Worm (Caenorhabditis elegans) whole organism, mixed stage, embryonic: ENCODE measurements around the gene str-264.

Experiments
- M03D4.4 ChIP-seq: sonication (generic microtip); optimal IDR thresholded peaks from 2 replicates; lab custom pipeline; 2017; ENCODE audit warnings: mild to moderate bottlenecking, missing genetic modification characterization, missing compliant biosample characterization
- bed-3 ChIP-seq: fragments of 200-800 bp; sonication (Bioruptor generic); optimal IDR thresholded peaks from 3 replicates; lab custom pipeline; 2018; ENCODE audit warnings: mild to moderate bottlenecking, missing genetic modification characterization, moderate library complexity, missing compliant biosample characterization
- blmp-1 ChIP-seq: fragments of 150-350 bp; optimal IDR thresholded peaks from 2 replicates; lab custom pipeline; 2014; ENCODE audit warnings: missing biosample characterization, missing genetic modification characterization
- ceh-83 ChIP-seq: fragments of 200-800 bp; sonication (Bioruptor generic); optimal IDR thresholded peaks from 2 replicates; lab custom pipeline; 2018; ENCODE audit warnings: mild to moderate bottlenecking, missing genetic modification characterization, missing compliant biosample characterization
- ces-1 ChIP-seq: fragments of 150-350 bp; optimal IDR thresholded peaks from 2 replicates; lab custom pipeline; 2014; ENCODE audit warnings: missing biosample characterization, missing genetic modification reagents, missing genetic modification characterization
- drap-1 ChIP-seq: fragments of 200-800 bp; sonication (Bioruptor generic); optimal IDR thresholded peaks from 3 replicates; lab custom pipeline; 2018; ENCODE audit warnings: mild to moderate bottlenecking, missing genetic modification characterization, missing compliant biosample characterization
- elt-1 ChIP-seq: sonication (generic microtip); optimal IDR thresholded peaks from 2 replicates; lab custom pipeline; 2017; ENCODE audit warnings: missing genetic modification characterization, mild to moderate bottlenecking, missing compliant biosample characterization, antibody characterized with exemption, moderate library complexity, borderline replicate concordance; ENCODE audit not compliant: insufficient read depth
- hlh-1 ChIP-seq: fragments of 150-350 bp; optimal IDR thresholded peaks from 2 replicates; lab custom pipeline; 2014; ENCODE audit warnings: missing biosample characterization, missing genetic modification reagents, missing genetic modification characterization
- lin-13 ChIP-seq: fragments of 150-350 bp; optimal IDR thresholded peaks from 2 replicates; lab custom pipeline; 2014; ENCODE audit warnings: missing biosample characterization, missing genetic modification characterization
- lin-32 ChIP-seq: fragments of 200-800 bp; sonication (Bioruptor generic); optimal IDR thresholded peaks from 2 replicates; lab custom pipeline; 2018; ENCODE audit warnings: mild to moderate bottlenecking, missing genetic modification characterization, missing compliant biosample characterization
- lsy-2 ChIP-seq: fragments of 150-350 bp; optimal IDR thresholded peaks from 2 replicates; lab custom pipeline; 2014; ENCODE audit warnings: missing biosample characterization, missing genetic modification characterization
- mab-5 ChIP-seq: fragments of 150-350 bp; optimal IDR thresholded peaks from 2 replicates; lab custom pipeline; 2014; ENCODE audit warnings: missing biosample characterization, missing genetic modification characterization
- mep-1 ChIP-seq: fragments of 150-350 bp; optimal IDR thresholded peaks from 2 replicates; lab custom pipeline; 2017; ENCODE audit warnings: missing biosample characterization, missing genetic modification reagents, missing genetic modification characterization, inconsistent platforms
- mls-2 ChIP-seq: sonication (generic microtip); optimal IDR thresholded peaks from 2 replicates; lab custom pipeline; 2016; ENCODE audit warnings: mild to moderate bottlenecking, missing genetic modification characterization, moderate library complexity, missing compliant biosample characterization
- nhr-12 ChIP-seq: fragments of 150-350 bp; optimal IDR thresholded peaks from 2 replicates; lab custom pipeline; 2014; ENCODE audit warnings: missing biosample characterization, missing genetic modification characterization
- nhr-2 ChIP-seq: fragments of 150-350 bp; optimal IDR thresholded peaks from 2 replicates; lab custom pipeline; 2014; ENCODE audit warnings: missing biosample characterization, missing genetic modification characterization
- nhr-237 ChIP-seq: fragments of 150-350 bp; optimal IDR thresholded peaks from 2 replicates; lab custom pipeline; 2014; ENCODE audit warnings: missing biosample characterization, missing genetic modification characterization
- nhr-76 ChIP-seq: sonication (generic microtip); optimal IDR thresholded peaks from 2 replicates; lab custom pipeline; 2017; ENCODE audit warnings: missing biosample characterization, missing genetic modification characterization
- sem-2 ChIP-seq: fragments of 200-800 bp; sonication (Bioruptor generic); optimal IDR thresholded peaks from 2 replicates; lab custom pipeline; 2018; ENCODE audit warnings: mild to moderate bottlenecking, missing genetic modification characterization, missing compliant biosample characterization
- snpc-4 ChIP-seq: fragments of 150-350 bp; optimal IDR thresholded peaks from 2 replicates; lab custom pipeline; 2014; ENCODE audit warnings: missing biosample characterization, missing genetic modification characterization
- sptf-1 ChIP-seq: sonication (generic microtip); optimal IDR thresholded peaks from 2 replicates; lab custom pipeline; 2017; ENCODE audit warnings: mild to moderate bottlenecking, missing genetic modification characterization, moderate library complexity, missing compliant biosample characterization
- tbx-8 ChIP-seq: fragments of 200-800 bp; sonication (Bioruptor generic); optimal IDR thresholded peaks from 2 replicates; lab custom pipeline; 2018; ENCODE audit warnings: mild to moderate bottlenecking, missing genetic modification characterization, moderate library complexity, missing compliant biosample characterization
- unc-120 ChIP-seq: sonication (generic microtip); optimal IDR thresholded peaks from 2 replicates; lab custom pipeline; 2017; ENCODE audit warnings: missing genetic modification characterization, missing compliant biosample characterization; ENCODE audit not compliant: poor library complexity, severe bottlenecking
- unc-39 ChIP-seq: fragments of 150-350 bp; optimal IDR thresholded peaks from 2 replicates; lab custom pipeline; 2014; ENCODE audit warnings: missing biosample characterization, missing genetic modification characterization
- unc-62 ChIP-seq: fragments of 150-350 bp; optimal IDR thresholded peaks from 2 replicates; lab custom pipeline; 2014; ENCODE audit warnings: missing biosample characterization, missing genetic modification reagents, missing genetic modification characterization
- zip-8 ChIP-seq: fragments of 150-350 bp; optimal IDR thresholded peaks from 2 replicates; lab custom pipeline; 2014; ENCODE audit warnings: missing biosample characterization, missing genetic modification characterization

str-264 gene

ce11 chrV:15464402-15464801, 28.0 kb downstream of the str-264 start, which contains the start of gene rocf-1:
rocf-1 (minus strand) TSS chrV:15464502.
- no peak for TF ChIP-seq ces-1 (GFP tag; lab: Kevin White, UChicago)
- TF ChIP-seq nhr-237 (tag; lab: Kevin White, UChicago), result no peak
- peak; percentile 26 for TF ChIP-seq blmp-1 (tag; lab: Kevin White, UChicago)
- TF ChIP-seq nhr-12, result no peak
- no peak for TF ChIP-seq M03D4.4
- TF ChIP-seq, all 35 proteins: peak for 1

DNA sequence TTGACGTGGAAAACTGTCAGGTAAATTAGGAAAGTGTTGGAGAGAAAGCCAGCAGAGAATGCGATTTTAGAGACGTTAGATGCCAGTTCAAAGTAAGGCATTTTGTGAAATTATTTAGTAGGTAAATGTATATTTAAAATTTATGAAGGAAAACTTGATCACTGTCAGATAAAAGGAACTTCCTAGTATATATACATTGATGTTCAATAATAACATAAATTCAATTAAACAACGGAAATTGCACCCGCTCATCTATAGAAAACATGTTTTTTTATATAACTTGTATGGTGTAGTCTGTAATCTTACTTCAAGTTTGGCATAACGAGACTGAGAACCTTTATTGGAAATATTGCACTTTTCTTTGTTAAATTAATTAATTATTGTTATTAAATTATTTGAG, 33.3 kb downstream of the str-264 start, which contains the start of gene str-71:
str-71 (minus strand) TSS at position 101 of the 400 bp plus-strand sequence.
- TF ChIP-seq zip-8 (tag; lab: Kevin White, UChicago), result no peak
- no peak for TF ChIP-seq blmp-1 (tag; lab: Kevin White, UChicago)
- TF ChIP-seq nhr-2 (tag; lab: Kevin White, UChicago), result no peak
- TF ChIP-seq sptf-1 (tag; lab: Kevin White, UChicago), result no peak
- TF ChIP-seq ceh-83 (GFP tag; lab: Kevin White, UChicago), result no peak
- TF ChIP-seq mls-2 (tag; lab: Kevin White, UChicago), result no peak
- no peak for TF ChIP-seq tbx-8
- TF ChIP-seq lin-13 (tag; lab: Kevin White, UChicago), result no peak
- TF ChIP-seq nhr-237 (tag; lab: Kevin White, UChicago), result no peak
- TF ChIP-seq unc-62, result no peak

ce11 chrV:15454322-15454721, 38.1 kb downstream of the str-264 start:
- TF ChIP-seq nhr-237 (tag; lab: Kevin White, UChicago), result no peak
- TF ChIP-seq drap-1, result peak; percentile 5

ce11 chrV:15451421-15451820, 41.0 kb downstream of the str-264 start, which contains the start of gene srw-33:
srw-33 (minus strand) TSS chrV:15451521.
- no peak for TF ChIP-seq nhr-237 (tag; lab: Kevin White, UChicago)
- no peak for TF ChIP-seq blmp-1 (tag; lab: Kevin White, UChicago)

ce11 chrV:15448865-15449264, 43.6 kb downstream of the str-264 start, which contains the start of gene T26H5.14:
T26H5.14 (plus strand) TSS chrV:15449165.
- TF ChIP-seq nhr-76 (no peak), nhr-237 (tag; lab: Kevin White, UChicago) (no peak), drap-1 (no peak), ceh-83 (GFP tag; lab: Kevin White, UChicago) (no peak), elt-1 (tag; lab: Kevin White, UChicago) (no peak)

DNA sequence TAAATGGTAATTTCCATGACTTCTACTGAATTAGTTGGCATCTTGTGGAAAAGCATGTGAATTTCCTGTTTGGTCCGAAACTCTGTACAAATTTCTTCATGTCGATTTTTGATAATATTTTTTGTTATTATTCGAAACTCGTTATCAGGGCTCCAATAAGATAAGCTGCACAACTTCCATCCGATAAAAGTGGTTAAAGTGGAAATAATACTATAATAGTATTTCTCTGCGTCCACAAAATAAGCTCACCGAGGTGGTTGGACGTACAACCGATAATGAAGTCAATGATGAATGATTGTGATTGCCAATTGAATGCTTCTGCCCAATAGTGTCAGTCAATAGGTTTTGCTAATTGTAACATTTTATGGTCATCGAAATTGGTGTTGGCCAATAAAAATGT, 44.0 kb downstream of the str-264 start, which contains the start of gene T26H5.4:
T26H5.4 (minus strand) TSS at position 294 of the 400 bp plus-strand sequence.
- no peak for TF ChIP-seq unc-120
- no peak for TF ChIP-seq snpc-4 (tag; lab: Kevin White, UChicago)
- TF ChIP-seq lin-13 (tag; lab: Kevin White, UChicago), result no peak
- TF ChIP-seq mls-2 (tag; lab: Kevin White, UChicago), result no peak
- TF ChIP-seq blmp-1 (tag; lab: Kevin White, UChicago), result no peak
- no peak for TF ChIP-seq nhr-2 (tag; lab: Kevin White, UChicago)
- no peak for TF ChIP-seq bed-3 (GFP tag; lab: Kevin White, UChicago)
- no peak for TF ChIP-seq nhr-76
- no peak for TF ChIP-seq ceh-83 (GFP tag; lab: Kevin White, UChicago)
- TF ChIP-seq sem-2 (GFP tag; lab: Kevin White, UChicago), result no peak
- no peak for TF ChIP-seq sptf-1 (tag; lab: Kevin White, UChicago)
- no peak for TF ChIP-seq zip-8 (tag; lab: Kevin White, UChicago)
- TF ChIP-seq nhr-237 (tag; lab: Kevin White, UChicago), result no peak
- TF ChIP-seq elt-1 (tag; lab: Kevin White, UChicago), result no peak
- no peak for TF ChIP-seq lsy-2 (tag; lab: Kevin White, UChicago)
- no peak for TF ChIP-seq M03D4.4
- TF ChIP-seq unc-39 (tag; lab: Kevin White, UChicago), result no peak
- TF ChIP-seq mab-5 (tag; lab: Kevin White, UChicago), result no peak
- no peak for TF ChIP-seq mep-1 (tag; lab: Kevin White, UChicago)

- no peak for TF ChIP-seq blmp-1 (tag; lab: Kevin White, UChicago)
- TF ChIP-seq lin-32 (GFP tag; lab: Kevin White, UChicago), result no peak
- TF ChIP-seq sptf-1 (tag; lab: Kevin White, UChicago), result no peak
- no peak for TF ChIP-seq hlh-1 (tag; lab: Kevin White, UChicago)
- TF ChIP-seq nhr-237 (tag; lab: Kevin White, UChicago), result no peak
- TF ChIP-seq unc-120, result no peak
- no peak for TF ChIP-seq mls-2 (tag; lab: Kevin White, UChicago)
- no peak for TF ChIP-seq sem-2 (GFP tag; lab: Kevin White, UChicago)
These were observed 47.0 kb downstream of the str-264 start, which contains the start of gene srh-239 for ce11 chrV:15445437-15445836. srh-239 (plus strand) TSS chrV:15445737.
